Fruit fly (Drosophila melanogaster): ENCODE data around the gene CG45263.

Gene CG45263

DNA sequence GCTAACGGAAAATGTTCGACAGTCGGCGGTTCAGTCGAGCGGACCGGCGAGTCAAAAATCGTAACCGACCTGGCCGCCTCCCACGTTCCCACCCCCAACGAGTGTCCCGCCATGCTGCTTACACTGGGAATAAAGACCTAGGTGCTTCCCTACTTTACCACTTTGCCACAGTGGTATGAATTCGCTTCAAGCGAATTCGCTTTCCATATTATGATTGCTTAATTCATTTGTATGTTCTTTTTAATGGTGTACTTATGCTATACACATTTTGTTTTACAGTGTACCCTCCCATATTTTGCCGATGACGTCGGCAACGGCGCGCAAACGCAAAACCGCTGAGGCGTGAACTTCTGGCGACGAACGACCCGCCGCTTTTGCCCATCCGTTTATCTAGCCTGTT, 5.5 kb upstream of the CG45263 start (continued):
- TF ChIP-seq jing (GFP tag; optimal IDR thresholded peaks at IDR 0.05) (peak; percentile 64), CG11398 (GFP tag; optimal IDR thresholded peaks at IDR 0.05) (no peak), knrl (GFP tag; IDR thresholded peaks at IDR 0.05; ENCODE audit: partially characterized antibody) (no peak), Tbp (GFP tag; optimal IDR thresholded peaks at IDR 0.05) (no peak)

DNA sequence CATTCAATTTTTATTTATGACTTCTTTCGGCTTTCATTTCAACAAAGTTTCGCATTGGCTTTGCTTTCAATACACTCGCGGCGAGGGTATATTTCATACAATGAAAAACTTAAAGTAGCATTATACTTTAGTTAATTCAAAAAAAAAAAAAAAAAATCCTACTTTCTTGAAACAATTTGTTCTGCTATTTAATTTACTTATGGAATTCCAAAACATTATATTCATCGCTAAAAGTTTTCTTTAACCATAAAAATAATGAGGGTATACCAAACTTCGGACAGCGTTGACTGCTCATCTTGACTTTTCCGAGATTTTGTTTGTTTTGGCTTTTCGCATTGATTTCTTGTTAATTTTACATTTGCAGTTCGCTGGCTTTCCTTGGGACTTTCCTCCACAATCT, 6.8 kb downstream of the CG45263 start:
- TF ChIP-seq CG7839 (tag; optimal IDR thresholded peaks at IDR 0.05) (peak; percentile 45), trem (tag; optimal IDR thresholded peaks at IDR 0.05) (no peak), cwo (GFP tag; optimal IDR thresholded peaks at IDR 0.05) (no peak), CG11504 (tag; optimal IDR thresholded peaks at IDR 0.05) (peak; percentile 65), CG2678 (tag; optimal IDR thresholded peaks at IDR 0.05) (peak; percentile 51), CoRest (tag; optimal IDR thresholded peaks at IDR 0.05) (peak; percentile 26), HmgZ (tag; optimal IDR thresholded peaks at IDR 0.05) (no peak), Ets97D (GFP tag; optimal IDR thresholded peaks at IDR 0.05) (no peak), CG18262 (tag; optimal IDR thresholded peaks at IDR 0.05) (peak; percentile 25), Hr51 (GFP tag; optimal IDR thresholded peaks at IDR 0.05) (peak in 1 of 2 experiments; percentile 56), cas (GFP tag; IDR thresholded peaks at IDR 0.05) (no peak), grau (tag; optimal IDR thresholded peaks at IDR 0.05) (peak; percentile 46), al (GFP tag; IDR thresholded peaks at IDR 0.05) (no peak), CG12391 (tag; optimal IDR thresholded peaks at IDR 0.05) (peak; percentile 39), onecut (GFP tag; IDR thresholded peaks at IDR 0.05) (peak; percentile 15; the same call in 1 of the 2 replicates), NC2β (GFP tag; optimal IDR thresholded peaks at IDR 0.05) (no peak), kni (GFP tag; optimal IDR thresholded peaks at IDR 0.05) (no peak), lmd (GFP tag; IDR thresholded peaks at IDR 0.05) (0 out of 2 replicates have a peak, but pooled peaks have one; percentile 25), Xbp1 (GFP tag; optimal IDR thresholded peaks at IDR 0.05) (peak; percentile 16), BtbVII (GFP tag; optimal IDR thresholded peaks at IDR 0.05) (no peak), toy (GFP tag; IDR thresholded peaks at IDR 0.05) (no peak), HHEX (GFP tag; optimal IDR thresholded peaks at IDR 0.05) (no peak), Hr3 (GFP tag; optimal IDR thresholded peaks at IDR 0.05) (no peak), cato (GFP tag; optimal IDR thresholded peaks at IDR 0.05; ENCODE audit: borderline replicate concordance) (no peak), prd (optimal IDR thresholded peaks at IDR 0.05) (no peak), prd (GFP tag; IDR thresholded peaks at IDR 0.05) (peak; percentile 20; the same call in 1 of the 3 replicates), esg (GFP tag; conservative IDR thresholded peaks at IDR 0.05) (peak; percentile 20; the same call in 1 of the 2 replicates), dysf (GFP tag; IDR thresholded peaks at IDR 0.05) (no peak), oc (tag; optimal IDR thresholded peaks at IDR 0.05) (no peak), dmrt99B (tag; optimal IDR thresholded peaks at IDR 0.05) (peak; percentile 52), Meics (GFP tag; optimal IDR thresholded peaks at IDR 0.05) (peak; percentile 22), sens (GFP tag) (peak; percentile 61), CG12071 (GFP tag; optimal IDR thresholded peaks at IDR 0.05) (no peak), CG8281 (tag; optimal IDR thresholded peaks at IDR 0.05) (no peak), Six4 (GFP tag; optimal IDR thresholded peaks at IDR 0.05) (no peak), nom (GFP tag; optimal IDR thresholded peaks at IDR 0.05) (no peak), CG5245 (GFP tag; optimal IDR thresholded peaks at IDR 0.05) (no peak), CG6765 (GFP tag; optimal IDR thresholded peaks at IDR 0.05) (no peak), ATbp (GFP tag; optimal IDR thresholded peaks at IDR 0.05) (no peak), fd96Cb (tag; optimal IDR thresholded peaks at IDR 0.05) (peak; percentile 22), tap (tag; optimal IDR thresholded peaks at IDR 0.05) (no peak), Trl (optimal IDR thresholded peaks at IDR 0.05) (no peak), Trl (GFP tag; optimal IDR thresholded peaks at IDR 0.05) (no peak), CG3407 (GFP tag; optimal IDR thresholded peaks at IDR 0.05) (no peak), fd3F (GFP tag; optimal IDR thresholded peaks at IDR 0.05) (peak; percentile 12), CG6254 (GFP tag; optimal IDR thresholded peaks at IDR 0.05) (no peak)

Measured in whole organism, embryonic.